Worm (Caenorhabditis elegans) whole organism, L4/young adult: ENCODE data around the gene srw-145.

Source experiments
- W03F9.2 ChIP-seq: fragments of 150-350 bp; optimal IDR thresholded peaks from 2 replicates; lab custom pipeline; 2014; ENCODE audit warnings: missing biosample characterization, missing genetic modification characterization
- dao-5 ChIP-seq: sonication (generic microtip); optimal IDR thresholded peaks from 2 replicates; lab custom pipeline; 2016; ENCODE audit warnings: missing genotype, missing genetic modification characterization, moderate library complexity, missing compliant biosample characterization
- him-1 ChIP-seq: sonication (generic microtip); optimal IDR thresholded peaks from 2 replicates; lab custom pipeline; 2016; ENCODE audit warnings: missing genotype, missing genetic modification reagents, missing genetic modification characterization, missing compliant biosample characterization

DNA sequence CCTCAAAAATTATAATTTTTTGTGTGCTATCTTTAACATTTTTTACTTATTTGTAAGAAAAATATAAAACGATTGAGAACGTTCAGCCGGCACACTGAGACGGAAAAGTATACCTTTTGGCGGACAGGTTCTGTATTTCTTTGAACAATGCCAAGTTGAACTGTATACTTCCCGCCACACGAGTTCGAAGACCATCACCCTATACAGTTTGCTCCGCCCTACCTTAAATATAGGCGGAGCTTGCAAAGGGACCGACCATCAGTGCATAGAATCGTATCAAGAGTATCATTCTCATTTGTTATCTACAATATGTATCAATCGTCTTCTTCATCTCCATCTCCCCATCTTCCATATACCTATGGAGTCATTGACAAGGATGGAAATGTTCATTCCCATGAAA lies 47.9 kb downstream of the srw-145 start, which contains the start of gene end-1:
- TF ChIP-seq dao-5 (tag; lab: Kevin White, UChicago) (no peak), him-1 (tag; lab: Kevin White, UChicago) (no peak), W03F9.2 (tag; lab: Kevin White, UChicago) (no peak)
